Fruit fly (Drosophila melanogaster): Measurements from ENCODE around the gene lz.

lz gene

DNA sequence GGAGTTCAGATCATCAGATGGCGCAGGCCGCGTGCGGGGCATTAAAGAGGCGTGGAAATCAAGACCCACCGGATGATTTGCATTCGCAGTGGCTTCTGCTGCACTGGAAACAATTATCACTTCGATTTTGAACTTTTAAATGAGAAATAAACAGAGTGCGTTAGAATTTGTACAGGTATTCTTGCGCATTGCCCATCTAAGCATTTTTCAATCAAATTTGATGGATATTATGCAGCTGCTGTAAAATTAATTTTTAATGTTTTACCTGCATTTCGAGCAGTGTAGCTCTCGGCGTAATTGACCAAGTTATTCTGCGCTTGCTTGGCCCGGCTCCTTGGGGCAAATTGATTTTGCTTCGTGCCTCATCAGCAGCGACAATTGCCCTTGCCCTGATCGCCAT is 32.7 kb downstream of the lz start:
- TF ChIP-seq fd102C (GFP tag; optimal IDR thresholded peaks at IDR 0.05) = no peak
- TF ChIP-seq CG1603 (tag; optimal IDR thresholded peaks at IDR 0.05) = peak; percentile 20
- no peak for TF ChIP-seq E2f2 (GFP tag; IDR thresholded peaks at IDR 0.05)
- no peak for TF ChIP-seq CG4360 (GFP tag; IDR thresholded peaks at IDR 0.05)
- TF ChIP-seq sens (GFP tag) = peak; percentile 18

DNA sequence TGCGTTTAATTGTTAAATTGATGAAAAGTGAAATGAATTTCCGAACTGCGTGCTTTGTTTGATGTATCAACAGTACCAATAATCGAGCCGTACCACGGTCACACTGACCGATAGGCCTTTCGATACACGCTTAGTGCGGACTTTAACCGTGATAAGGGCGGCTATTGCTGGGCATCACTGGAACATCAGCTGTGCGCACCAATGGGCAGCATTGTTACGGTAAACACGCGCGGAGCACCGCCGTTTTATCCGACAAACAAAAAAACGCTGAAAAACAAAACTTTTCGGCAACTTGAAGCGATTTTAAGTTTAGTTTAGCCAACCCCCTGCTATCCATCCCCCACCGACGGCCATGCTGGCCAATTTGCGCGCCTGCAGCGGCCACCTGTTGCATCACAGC is 34.7 kb downstream of the lz start, which contains the start of the genes c12.1 and c12.2:
c12.1 (minus strand) TSS at position 84 of the 400 bp plus-strand sequence.
c12.2 (plus strand) TSS at position 220 of the 400 bp plus-strand sequence.
- TF ChIP-seq CG12391 (tag; optimal IDR thresholded peaks at IDR 0.05) = peak; percentile 1
- peak; percentile 30 for TF ChIP-seq Jarid2 (GFP tag; optimal IDR thresholded peaks at IDR 0.05)
- no peak for TF ChIP-seq ham (GFP tag; IDR thresholded peaks at IDR 0.05)
- TF ChIP-seq lmd (GFP tag; IDR thresholded peaks at IDR 0.05) = 0 out of 2 replicates have a peak, but pooled peaks have one; percentile 19
- no peak for TF ChIP-seq CG32772 (GFP tag; IDR thresholded peaks at IDR 0.05)
- no peak for TF ChIP-seq corto (GFP tag; optimal IDR thresholded peaks at IDR 0.05)
- peak; percentile 51 for TF ChIP-seq CG7987 (GFP tag; optimal IDR thresholded peaks at IDR 0.05)
- no peak for TF ChIP-seq CG17912 (GFP tag; optimal IDR thresholded peaks at IDR 0.05)
- TF ChIP-seq CG34422 (GFP tag; IDR thresholded peaks at IDR 0.05) = peak; percentile 87
- peak; percentile 66 for TF ChIP-seq Ets97D (GFP tag; optimal IDR thresholded peaks at IDR 0.05)
- TF ChIP-seq CG16779 (GFP tag; IDR thresholded peaks at IDR 0.05) = no peak
- TF ChIP-seq Hr78 (GFP tag; optimal IDR thresholded peaks at IDR 0.05) = peak in 1 of 2 experiments; percentile 35
- TF ChIP-seq Nf-YB (GFP tag; optimal IDR thresholded peaks at IDR 0.05) = peak; percentile 6
- TF ChIP-seq CG12659 (GFP tag; optimal IDR thresholded peaks at IDR 0.05) = peak; percentile 43
- peak; percentile 77 for TF ChIP-seq scrt (GFP tag; optimal IDR thresholded peaks at IDR 0.05)
- peak; percentile 80 for TF ChIP-seq CHES-1-like (GFP tag; optimal IDR thresholded peaks at IDR 0.05)
- peak; percentile 19 for TF ChIP-seq Abd-B (GFP tag; optimal IDR thresholded peaks at IDR 0.05)
- peak; percentile 35 for TF ChIP-seq CG34376 (GFP tag; optimal IDR thresholded peaks at IDR 0.05)
- TF ChIP-seq phol (tag; optimal IDR thresholded peaks at IDR 0.05) = peak; percentile 50
- TF ChIP-seq CG34224 (GFP tag; IDR thresholded peaks at IDR 0.05; ENCODE audit: partially characterized antibody) = peak; percentile 58; the same call in 1 of the 3 replicates
- TF ChIP-seq CG9932 (GFP tag; IDR thresholded peaks at IDR 0.05) = no peak
- TF ChIP-seq CG13287 (GFP tag; IDR thresholded peaks at IDR 0.05; ENCODE audit: partially characterized antibody) = peak; percentile 67
- TF ChIP-seq zen (tag; optimal IDR thresholded peaks at IDR 0.05) = peak; percentile 18
- TF ChIP-seq chn (GFP tag; optimal IDR thresholded peaks at IDR 0.05) = no peak
- TF ChIP-seq HmgD (GFP tag; optimal IDR thresholded peaks at IDR 0.05) = peak; percentile 68
- peak; percentile 47; the same call in 1 of the 3 replicates for TF ChIP-seq vnd (GFP tag; IDR thresholded peaks at IDR 0.05; ENCODE audit: partially characterized antibody)
- no peak for TF ChIP-seq en (GFP tag; optimal IDR thresholded peaks at IDR 0.05)
- TF ChIP-seq gfzf (GFP tag; optimal IDR thresholded peaks at IDR 0.05) = peak; percentile 75
- TF ChIP-seq Opbp (GFP tag; IDR thresholded peaks at IDR 0.05; ENCODE audit: partially characterized antibody) = peak; percentile 74
- TF ChIP-seq CG9797 (GFP tag; optimal IDR thresholded peaks at IDR 0.05) = peak; percentile 88
- peak; percentile 49 for TF ChIP-seq nmo (GFP tag; optimal IDR thresholded peaks at IDR 0.05)
- TF ChIP-seq Scr (GFP tag; IDR thresholded peaks at IDR 0.05; ENCODE audit: partially characterized antibody) = peak; percentile 51
- TF ChIP-seq amos (GFP tag; IDR thresholded peaks at IDR 0.05; ENCODE audit: partially characterized antibody) = peak; percentile 71
- TF ChIP-seq CG14050 (GFP tag; IDR thresholded peaks at IDR 0.05) = no peak
- peak; percentile 82 for TF ChIP-seq kah (GFP tag; optimal IDR thresholded peaks at IDR 0.05)
- no peak for TF ChIP-seq CG5953 (GFP tag; IDR thresholded peaks at IDR 0.05)
- TF ChIP-seq trem (tag; optimal IDR thresholded peaks at IDR 0.05) = peak; percentile 74
- TF ChIP-seq ci (GFP tag; IDR thresholded peaks at IDR 0.05) = peak; percentile 51; the same call in 1 of the 3 replicates
- no peak for TF ChIP-seq Asciz (GFP tag; optimal IDR thresholded peaks at IDR 0.05)
- peak; percentile 34 for TF ChIP-seq Lhr (GFP tag; optimal IDR thresholded peaks at IDR 0.05)
- TF ChIP-seq pita (GFP tag; optimal IDR thresholded peaks at IDR 0.05) = peak; percentile 68
- no peak for TF ChIP-seq CG6272 (GFP tag; IDR thresholded peaks at IDR 0.05)
- 0 out of 2 replicates have a peak, but pooled peaks have one; percentile 6 for TF ChIP-seq Adf1 (GFP tag; IDR thresholded peaks at IDR 0.05)

Data from whole organism, embryonic.